Worm (Caenorhabditis elegans): Measurements from ENCODE around the gene sec-3.

The sec-3 gene

DNA sequence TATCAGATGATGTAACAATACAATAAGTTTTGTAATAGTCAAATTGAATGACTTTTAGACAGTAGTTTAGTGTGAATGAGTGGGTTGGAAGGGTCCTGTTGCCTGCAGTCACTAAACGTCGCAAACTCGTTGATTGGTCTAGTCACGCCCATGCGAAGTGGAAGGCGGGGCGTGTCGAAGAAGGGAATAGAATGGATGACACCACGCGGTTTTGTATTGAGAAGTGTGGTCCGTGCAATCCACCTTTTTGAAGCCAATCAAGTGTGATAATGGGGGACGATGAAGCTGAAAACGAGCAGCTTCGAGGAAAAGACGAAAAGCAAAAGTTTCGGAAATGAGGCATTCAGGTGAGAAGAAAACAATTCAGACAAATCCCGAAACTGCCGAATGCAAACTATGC is 29.3 kb downstream of the sec-3 start, which contains the start of gene ceh-31:
TSS of gene ceh-31 (minus strand) at position 101 of the 400 bp plus-strand sequence.
- TF ChIP-seq nhr-71 (tag; optimal IDR thresholded peaks at IDR 0.05) (no peak), pax-3 (tag; optimal IDR thresholded peaks at IDR 0.05) (no peak), aha-1 (tag; optimal IDR thresholded peaks at IDR 0.05) (no peak), ceh-82 (tag; optimal IDR thresholded peaks at IDR 0.05) (no peak), lin-15B (tag; optimal IDR thresholded peaks at IDR 0.05) (no peak)

DNA sequence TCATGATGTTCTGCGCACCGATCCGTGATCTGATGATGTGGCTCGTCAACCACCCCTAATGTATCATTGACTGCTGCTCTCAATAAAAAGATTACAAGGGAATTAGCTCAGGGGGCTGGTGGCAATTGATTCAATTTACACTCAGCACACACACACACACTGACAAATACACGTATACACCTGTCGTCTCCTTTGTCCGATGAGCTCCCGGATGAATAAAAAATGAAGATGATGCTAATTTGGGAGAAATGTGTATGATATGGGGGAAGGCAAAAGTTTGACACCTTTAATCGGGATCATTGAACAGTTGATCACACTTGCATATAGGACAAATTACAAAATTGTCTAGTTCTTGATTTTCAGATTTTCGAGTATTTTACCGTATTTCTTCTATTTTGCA is 32.6 kb downstream of the sec-3 start:
- no peak for TF ChIP-seq mef-2 (tag; optimal IDR thresholded peaks at IDR 0.05)
- TF ChIP-seq nhr-20 (tag; optimal IDR thresholded peaks at IDR 0.05) = no peak
- no peak for TF ChIP-seq mdl-1 (tag; optimal IDR thresholded peaks at IDR 0.05)
- no peak for TF ChIP-seq ztf-4 (tag; optimal IDR thresholded peaks at IDR 0.05)
- no peak for TF ChIP-seq dsc-1 (tag; optimal IDR thresholded peaks at IDR 0.05)
- no peak for TF ChIP-seq zip-4 (GFP tag; optimal IDR thresholded peaks at IDR 0.05)
- TF ChIP-seq nhr-84 (tag; optimal IDR thresholded peaks at IDR 0.05) = no peak
- TF ChIP-seq snpc-4 (tag; optimal IDR thresholded peaks at IDR 0.05) = no peak
- TF ChIP-seq nhr-237 (tag; optimal IDR thresholded peaks at IDR 0.05) = no peak

- TF ChIP-seq dsc-1 (tag; optimal IDR thresholded peaks at IDR 0.05) (no peak), snu-23 (GFP tag; optimal IDR thresholded peaks at IDR 0.05) (no peak), ces-1 (GFP tag; optimal IDR thresholded peaks at IDR 0.05) (no peak), blmp-1 (tag; optimal IDR thresholded peaks at IDR 0.05) (no peak), nhr-85 (tag) (no peak), efl-1 (optimal IDR thresholded peaks at IDR 0.05) (no peak), efl-1 (GFP tag; optimal IDR thresholded peaks at IDR 0.05 in 1 of 2) (peak in 1 of 2 experiments; percentile 13), ceh-8 (GFP tag; optimal IDR thresholded peaks at IDR 0.05) (no peak)
These were observed 36.4 kb downstream of the sec-3 start, which contains the start of gene ceh-30 for ce11 chrX:3063274-3063673. ceh-30 (plus strand) TSS chrX:3063574.

- no peak for TF ChIP-seq lin-35 (GFP tag; optimal IDR thresholded peaks at IDR 0.05)
- TF ChIP-seq nhr-85 (tag) = peak; percentile 4
These were observed 38.0 kb downstream of the sec-3 start for ce11 chrX:3061698-3062097.

ce11 chrX:3059299-3059698 is 40.4 kb downstream of the sec-3 start, which contains the start of gene rsef-1:
rsef-1 (minus strand) TSS chrX:3059399.
- TF ChIP-seq ama-1 (optimal IDR thresholded peaks at IDR 0.05) (no peak), pag-3 (tag; optimal IDR thresholded peaks at IDR 0.05; ENCODE audit: borderline replicate concordance, insufficient read depth) (no peak), hlh-4 (tag; optimal IDR thresholded peaks at IDR 0.05) (no peak), ztf-4 (tag; optimal IDR thresholded peaks at IDR 0.05) (no peak), sptf-1 (tag; optimal IDR thresholded peaks at IDR 0.05) (no peak), ceh-82 (tag; optimal IDR thresholded peaks at IDR 0.05) (no peak), nhr-11 (tag; optimal IDR thresholded peaks at IDR 0.05) (no peak), fos-1 (tag; optimal IDR thresholded peaks at IDR 0.05) (no peak), blmp-1 (tag; optimal IDR thresholded peaks at IDR 0.05) (no peak), nhr-77 (tag; optimal IDR thresholded peaks at IDR 0.05) (no peak), elt-2 (tag; optimal IDR thresholded peaks at IDR 0.05) (no peak), mep-1 (tag; optimal IDR thresholded peaks at IDR 0.05) (no peak), Y116A8C.19 (tag; optimal IDR thresholded peaks at IDR 0.05; ENCODE audit: borderline replicate concordance) (no peak), ceh-63 (GFP tag; optimal IDR thresholded peaks at IDR 0.05) (no peak), nhr-12 (tag; optimal IDR thresholded peaks at IDR 0.05) (no peak), xbp-1 (tag; optimal IDR thresholded peaks at IDR 0.05) (no peak), tlp-1 (tag; optimal IDR thresholded peaks at IDR 0.05) (no peak)
